Fruit fly (Drosophila melanogaster): ENCODE measurements around the gene CG3337.
A peak's percentile ranks its signal among the peaks of the same experiment; 100 is the strongest.

Gene CG3337

DNA sequence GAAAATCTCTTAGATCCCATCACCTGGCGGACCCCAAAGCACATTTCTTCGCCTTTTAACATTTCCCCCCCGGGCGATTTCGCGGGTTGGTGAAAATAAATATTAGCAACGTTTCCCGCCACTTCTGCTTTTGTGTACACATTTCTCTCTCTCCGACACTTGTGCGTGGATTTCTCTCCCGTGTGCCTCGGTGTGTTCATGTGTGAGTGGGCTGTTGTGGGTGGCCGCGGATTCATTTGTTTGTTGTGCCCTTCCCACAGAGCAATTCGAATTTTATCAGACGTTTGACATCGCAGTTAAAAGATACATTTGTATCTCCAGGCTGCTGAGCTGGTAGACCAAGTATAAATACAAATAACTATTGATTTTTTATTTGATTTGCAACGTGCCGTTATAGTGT is 846 bp upstream of the CG3337 start (continued):
- TF ChIP-seq achi (GFP tag; optimal IDR thresholded peaks at IDR 0.05) (no peak), CG8319 (GFP tag; optimal IDR thresholded peaks at IDR 0.05) (no peak), CG3919 (GFP tag; optimal IDR thresholded peaks at IDR 0.05) (peak; percentile 56), Met (GFP tag; optimal IDR thresholded peaks at IDR 0.05) (no peak), CG34406 (GFP tag; optimal IDR thresholded peaks at IDR 0.05) (peak; percentile 50), ss (GFP tag; optimal IDR thresholded peaks at IDR 0.05) (no peak), Gug (GFP tag; IDR thresholded peaks at IDR 0.05) (no peak; the same call in 1 of the 2 replicates), Blimp-1 (GFP tag; optimal IDR thresholded peaks at IDR 0.05) (no peak), CG8632 (GFP tag; optimal IDR thresholded peaks at IDR 0.05) (peak; percentile 44), lz (GFP tag; optimal IDR thresholded peaks at IDR 0.05) (peak; percentile 59), Sox15 (GFP tag; optimal IDR thresholded peaks at IDR 0.05) (no peak), CG10669 (GFP tag; optimal IDR thresholded peaks at IDR 0.05) (no peak), vri (GFP tag; optimal IDR thresholded peaks at IDR 0.05) (no peak), CG11762 (GFP tag; optimal IDR thresholded peaks at IDR 0.05; ENCODE audit: insufficient read depth) (no peak), CG11294 (GFP tag; IDR thresholded peaks at IDR 0.05) (no peak), pdm3 (GFP tag; optimal IDR thresholded peaks at IDR 0.05) (no peak), CG15336 (GFP tag; IDR thresholded peaks at IDR 0.05) (peak; percentile 60), Smox (GFP tag; optimal IDR thresholded peaks at IDR 0.05) (no peak), Eip78C (GFP tag) (no peak)

DNA sequence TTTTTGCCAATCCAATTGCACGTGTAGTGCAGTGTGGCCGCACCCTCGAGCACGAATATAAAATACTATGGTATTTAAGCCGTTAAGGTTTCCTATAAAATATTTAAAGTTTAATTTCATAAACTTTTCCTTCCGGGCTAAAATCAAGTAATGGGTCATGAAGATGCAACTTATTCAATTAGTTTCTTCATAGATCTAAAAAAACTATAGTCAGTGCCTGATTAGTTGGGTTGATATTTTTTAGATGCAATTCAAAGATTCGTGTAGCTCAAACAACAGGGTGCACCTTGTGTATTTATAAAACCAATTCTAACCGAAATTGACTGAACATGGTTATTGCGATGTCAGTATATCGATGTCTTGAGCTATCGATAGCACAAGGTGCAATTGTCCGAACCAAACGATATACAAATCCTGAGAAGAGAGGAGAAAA is 4.6 kb downstream of the CG3337 start, which contains the start of the genes Smyd5 and Oga:
Gene Smyd5, minus strand, starts transcription at position 59 of the 433 bp plus-strand sequence.
Gene Oga, plus strand, starts transcription at position 345 of the 433 bp plus-strand sequence.
- TF ChIP-seq Sox102F (GFP tag; optimal IDR thresholded peaks at IDR 0.05): no peak
- peak; percentile 68 for TF ChIP-seq fkh (GFP tag; optimal IDR thresholded peaks at IDR 0.05)
- TF ChIP-seq Eip78C (GFP tag): peak; percentile 76
- TF ChIP-seq CG11762 (GFP tag; optimal IDR thresholded peaks at IDR 0.05; ENCODE audit: insufficient read depth): no peak
- no peak for TF ChIP-seq CG11902 (GFP tag; optimal IDR thresholded peaks at IDR 0.05)
- TF ChIP-seq esn (GFP tag; optimal IDR thresholded peaks at IDR 0.05): peak; percentile 48
- TF ChIP-seq CG6276 (GFP tag; optimal IDR thresholded peaks at IDR 0.05): no peak
- TF ChIP-seq net (GFP tag; optimal IDR thresholded peaks at IDR 0.05): no peak
- no peak for TF ChIP-seq CG10669 (GFP tag; optimal IDR thresholded peaks at IDR 0.05)
- no peak for TF ChIP-seq vri (GFP tag; optimal IDR thresholded peaks at IDR 0.05)
- no peak for TF ChIP-seq OdsH (GFP tag; optimal IDR thresholded peaks at IDR 0.05)
- no peak for TF ChIP-seq Eip75B (GFP tag; optimal IDR thresholded peaks at IDR 0.05)
- TF ChIP-seq CG6792 (GFP tag; optimal IDR thresholded peaks at IDR 0.05): no peak
- TF ChIP-seq ss (GFP tag; optimal IDR thresholded peaks at IDR 0.05): no peak
- TF ChIP-seq svp (GFP tag): no peak
- TF ChIP-seq Blimp-1 (GFP tag; optimal IDR thresholded peaks at IDR 0.05): no peak
- TF ChIP-seq Hr4 (GFP tag; optimal IDR thresholded peaks at IDR 0.05): no peak
- no peak for TF ChIP-seq CG1621 (tag; optimal IDR thresholded peaks at IDR 0.05)
- no peak for TF ChIP-seq CG8632 (GFP tag; optimal IDR thresholded peaks at IDR 0.05)
- no peak for TF ChIP-seq fd85E (GFP tag; optimal IDR thresholded peaks at IDR 0.05)
- TF ChIP-seq Met (GFP tag; optimal IDR thresholded peaks at IDR 0.05): no peak
- no peak for TF ChIP-seq CG10631 (GFP tag; optimal IDR thresholded peaks at IDR 0.05)
- no peak for TF ChIP-seq CG8119 (GFP tag; IDR thresholded peaks at IDR 0.05)
- no peak for TF ChIP-seq CG7368 (GFP tag; optimal IDR thresholded peaks at IDR 0.05)
- TF ChIP-seq eg (GFP tag; IDR thresholded peaks at IDR 0.05): no peak
- peak; percentile 24 for TF ChIP-seq Sox14 (GFP tag; optimal IDR thresholded peaks at IDR 0.05)
- TF ChIP-seq CG16779 (tag; optimal IDR thresholded peaks at IDR 0.05): no peak
- no peak for TF ChIP-seq Eip93F (GFP tag; optimal IDR thresholded peaks at IDR 0.05)
- TF ChIP-seq spab (GFP tag; optimal IDR thresholded peaks at IDR 0.05): no peak
- TF ChIP-seq CG32006 (GFP tag; optimal IDR thresholded peaks at IDR 0.05): no peak
- no peak for TF ChIP-seq CG3919 (GFP tag; optimal IDR thresholded peaks at IDR 0.05)
- TF ChIP-seq Ets96B (tag; optimal IDR thresholded peaks at IDR 0.05): no peak
- no peak for TF ChIP-seq salr (GFP tag; optimal IDR thresholded peaks at IDR 0.05)
- TF ChIP-seq pdm3 (GFP tag; optimal IDR thresholded peaks at IDR 0.05): no peak
- TF ChIP-seq acj6 (GFP tag; optimal IDR thresholded peaks at IDR 0.05): peak; percentile 25
- no peak for TF ChIP-seq dsx (GFP tag; optimal IDR thresholded peaks at IDR 0.05; ENCODE audit: poor library complexity, severe bottlenecking)
- TF ChIP-seq CG3032 (tag; optimal IDR thresholded peaks at IDR 0.05): peak; percentile 8
- TF ChIP-seq Gug (GFP tag; IDR thresholded peaks at IDR 0.05): no peak
- TF ChIP-seq CG4318 (GFP tag; optimal IDR thresholded peaks at IDR 0.05): no peak
- TF ChIP-seq CG15336 (GFP tag; IDR thresholded peaks at IDR 0.05): no peak
- no peak for TF ChIP-seq CG6854 (GFP tag; optimal IDR thresholded peaks at IDR 0.05)
- no peak for TF ChIP-seq CG8319 (GFP tag; optimal IDR thresholded peaks at IDR 0.05)
- no peak for TF ChIP-seq CG6163 (GFP tag; IDR thresholded peaks at IDR 0.05)
